Fruit fly (Drosophila melanogaster) whole organism, prepupa: ENCODE data around the gene CAH5.
A peak's percentile ranks its signal among the peaks of the same experiment; 100 is the strongest.

ENCODE experiments used
- Blimp-1 ChIP-seq: fragments of 200-800 bp; sonication (Bioruptor generic); optimal IDR thresholded peaks from 3 replicates; lab custom pipeline; 2017; ENCODE audit warnings: missing biosample characterization, missing genetic modification characterization, mild to moderate bottlenecking, moderate library complexity, missing genetic modification reagents
- CG10631 ChIP-seq: fragments of 200-800 bp; sonication (Bioruptor generic); optimal IDR thresholded peaks from 2 replicates; lab custom pipeline; 2016; ENCODE audit warnings: missing biosample characterization, missing genetic modification characterization
- CG10669 ChIP-seq: fragments of 200-800 bp; sonication (Bioruptor generic); optimal IDR thresholded peaks from 3 replicates; lab custom pipeline; 2018; ENCODE audit warnings: missing biosample characterization, mild to moderate bottlenecking, missing genetic modification characterization, moderate library complexity
- CG11294 ChIP-seq: fragments of 200-800 bp; sonication (Bioruptor generic); IDR thresholded peaks from 2 replicates; pipeline ENCODE4 v1.3.6; 2022; ENCODE audit warnings: missing biosample characterization, missing genetic modification characterization
- CG11762 ChIP-seq: fragments of 200-800 bp; sonication (Bioruptor generic); optimal IDR thresholded peaks from 3 replicates; lab custom pipeline; 2016; ENCODE audit warnings: missing biosample characterization, missing genetic modification characterization; ENCODE audit not compliant: insufficient read depth
- CG15336 ChIP-seq: fragments of 200-800 bp; sonication (Bioruptor generic); IDR thresholded peaks from 2 replicates; pipeline ENCODE4 v1.3.6; 2022; ENCODE audit warnings: missing biosample characterization, missing genetic modification characterization
- CG1621 ChIP-seq: fragments of 200-800 bp; sonication (Bioruptor generic); optimal IDR thresholded peaks from 3 replicates; lab custom pipeline; 2018; ENCODE audit warnings: missing biosample characterization, mild to moderate bottlenecking, missing genetic modification characterization
- CG16779 ChIP-seq: fragments of 200-800 bp; sonication (Bioruptor generic); optimal IDR thresholded peaks from 3 replicates; lab custom pipeline; 2017; ENCODE audit warnings: missing biosample characterization, mild to moderate bottlenecking, missing genetic modification characterization
- CG3032 ChIP-seq: fragments of 200-800 bp; optimal IDR thresholded peaks from 2 replicates; lab custom pipeline; 2019; ENCODE audit warnings: missing biosample characterization, mild to moderate bottlenecking, missing genetic modification characterization, moderate library complexity
- CG31627 ChIP-seq: fragments of 200-800 bp; sonication (Bioruptor generic); optimal IDR thresholded peaks from 3 replicates; lab custom pipeline; 2016; ENCODE audit warnings: missing biosample characterization, missing genetic modification characterization
- CG32006 ChIP-seq: fragments of 200-800 bp; sonication (Bioruptor generic); optimal IDR thresholded peaks from 3 replicates; lab custom pipeline; 2017; ENCODE audit warnings: missing biosample characterization, mild to moderate bottlenecking, missing genetic modification characterization
- CG34406 ChIP-seq: fragments of 200-800 bp; sonication (Bioruptor generic); optimal IDR thresholded peaks from 3 replicates; lab custom pipeline; 2016; ENCODE audit warnings: missing biosample characterization, missing genetic modification characterization
- CG3919 ChIP-seq: fragments of 200-800 bp; sonication (Bioruptor generic); optimal IDR thresholded peaks from 3 replicates; lab custom pipeline; 2016; ENCODE audit warnings: missing biosample characterization, missing genetic modification characterization
- CG4318 ChIP-seq: fragments of 200-800 bp; sonication (Bioruptor generic); optimal IDR thresholded peaks from 3 replicates; lab custom pipeline; 2017; ENCODE audit warnings: missing biosample characterization, mild to moderate bottlenecking, missing genetic modification characterization
- CG6163 ChIP-seq: fragments of 200-800 bp; sonication (Bioruptor generic); IDR thresholded peaks from 3 replicates; pipeline ENCODE4 v1.3.6; 2022; ENCODE audit warnings: missing biosample characterization, missing genetic modification characterization
- CG6276 ChIP-seq: fragments of 200-800 bp; sonication (Bioruptor generic); optimal IDR thresholded peaks from 2 replicates; lab custom pipeline; 2017; ENCODE audit warnings: missing biosample characterization, mild to moderate bottlenecking, missing genetic modification characterization
- CG6792 ChIP-seq: fragments of 200-800 bp; sonication (Bioruptor generic); optimal IDR thresholded peaks from 3 replicates; lab custom pipeline; 2016; ENCODE audit warnings: missing biosample characterization, missing genetic modification characterization
- CG6854 ChIP-seq: fragments of 200-800 bp; sonication (Bioruptor generic); optimal IDR thresholded peaks from 2 replicates; lab custom pipeline; 2017; ENCODE audit warnings: missing biosample characterization, mild to moderate bottlenecking, missing genetic modification characterization
- CG8119 ChIP-seq: fragments of 200-800 bp; sonication (Bioruptor generic); IDR thresholded peaks from 3 replicates; pipeline ENCODE4 v1.3.6; 2022; ENCODE audit warnings: missing biosample characterization, missing genetic modification characterization
- CG8319 ChIP-seq: fragments of 200-800 bp; sonication (Bioruptor generic); optimal IDR thresholded peaks from 3 replicates; lab custom pipeline; 2016; ENCODE audit warnings: missing biosample characterization, missing genetic modification characterization
- CG8632 ChIP-seq: fragments of 200-800 bp; sonication (Bioruptor generic); optimal IDR thresholded peaks from 3 replicates; lab custom pipeline; 2016; ENCODE audit warnings: missing biosample characterization, missing genetic modification characterization
- CG9139 ChIP-seq: fragments of 200-800 bp; sonication (Bioruptor generic); optimal IDR thresholded peaks from 3 replicates; lab custom pipeline; 2017; ENCODE audit warnings: missing biosample characterization, mild to moderate bottlenecking, missing genetic modification characterization
- Eip75B ChIP-seq: fragments of 200-800 bp; sonication (Bioruptor generic); optimal IDR thresholded peaks from 3 replicates; lab custom pipeline; 2016; ENCODE audit warnings: missing biosample characterization, missing genetic modification characterization
- Eip78C ChIP-seq: fragments of 200-800 bp; sonication (Bioruptor generic); peaks from one replicate; lab custom pipeline; 2016; ENCODE audit warnings: missing biosample characterization, missing genetic modification characterization
- Eip93F ChIP-seq: fragments of 200-800 bp; sonication (Bioruptor generic); optimal IDR thresholded peaks from 2 replicates; lab custom pipeline; 2016; ENCODE audit warnings: missing biosample characterization, mild to moderate bottlenecking, missing genetic modification characterization
- Ets21C ChIP-seq: fragments of 200-800 bp; sonication (Bioruptor generic); optimal IDR thresholded peaks from 3 replicates; lab custom pipeline; 2016; ENCODE audit warnings: missing biosample characterization, missing genetic modification characterization
- Gug ChIP-seq: fragments of 200-800 bp; sonication (Bioruptor generic); IDR thresholded peaks from 2 replicates; pipeline ENCODE4 v1.3.6; 2022; ENCODE audit warnings: missing biosample characterization, missing genetic modification characterization
- Hr38 ChIP-seq: sonication (Bioruptor generic); optimal IDR thresholded peaks from 2 replicates; lab custom pipeline; 2016; ENCODE audit warnings: missing biosample characterization, missing genetic modification characterization
- Hr39 ChIP-seq: fragments of 200-800 bp; sonication (Bioruptor generic); optimal IDR thresholded peaks from 2 replicates; lab custom pipeline; 2016; ENCODE audit warnings: missing biosample characterization, missing genetic modification characterization
- Hr4 ChIP-seq: fragments of 200-800 bp; sonication (Bioruptor generic); optimal IDR thresholded peaks from 3 replicates; lab custom pipeline; 2016; ENCODE audit warnings: missing biosample characterization, missing genetic modification characterization
- Lpt ChIP-seq: fragments of 200-800 bp; sonication (Bioruptor generic); optimal IDR thresholded peaks from 3 replicates; lab custom pipeline; 2016; ENCODE audit warnings: missing biosample characterization, missing genetic modification characterization
- Met ChIP-seq: fragments of 200-800 bp; sonication (Bioruptor generic); optimal IDR thresholded peaks from 3 replicates; lab custom pipeline; 2016; ENCODE audit warnings: missing biosample characterization, missing genetic modification characterization
- OdsH ChIP-seq: fragments of 200-800 bp; sonication (Bioruptor generic); optimal IDR thresholded peaks from 3 replicates; lab custom pipeline; 2016; ENCODE audit warnings: missing biosample characterization, missing genetic modification characterization
- Sox102F ChIP-seq: fragments of 200-800 bp; sonication (Bioruptor generic); optimal IDR thresholded peaks from 2 replicates; lab custom pipeline; 2016; ENCODE audit warnings: missing biosample characterization, mild to moderate bottlenecking, missing genetic modification characterization
- Sox14 ChIP-seq: fragments of 200-800 bp; sonication (Bioruptor generic); optimal IDR thresholded peaks from 3 replicates; lab custom pipeline; 2016; ENCODE audit warnings: missing biosample characterization, missing genetic modification characterization
- Sox15 ChIP-seq: fragments of 200-800 bp; sonication (Bioruptor generic); optimal IDR thresholded peaks from 3 replicates; lab custom pipeline; 2016; ENCODE audit warnings: missing biosample characterization, missing genetic modification characterization
- achi ChIP-seq: fragments of 200-800 bp; sonication (Bioruptor generic); optimal IDR thresholded peaks from 3 replicates; lab custom pipeline; 2016; ENCODE audit warnings: missing biosample characterization, missing genetic modification characterization
- acj6 ChIP-seq: fragments of 200-800 bp; sonication (Bioruptor generic); optimal IDR thresholded peaks from 3 replicates; lab custom pipeline; 2016; ENCODE audit warnings: missing biosample characterization, missing genetic modification characterization
- cyc ChIP-seq: fragments of 200-800 bp; sonication (Bioruptor generic); optimal IDR thresholded peaks from 3 replicates; lab custom pipeline; 2016; ENCODE audit warnings: missing biosample characterization, missing genetic modification characterization
- dac ChIP-seq: fragments of 200-800 bp; sonication (Bioruptor generic); optimal IDR thresholded peaks from 2 replicates; lab custom pipeline; 2017; ENCODE audit warnings: missing biosample characterization, mild to moderate bottlenecking, missing genetic modification characterization
- dsx ChIP-seq: fragments of 200-800 bp; optimal IDR thresholded peaks from 3 replicates; lab custom pipeline; 2019; ENCODE audit warnings: missing biosample characterization, mild to moderate bottlenecking, missing genetic modification characterization, moderate library complexity; ENCODE audit not compliant: poor library complexity, severe bottlenecking
- eg ChIP-seq: fragments of 200-800 bp; sonication (Bioruptor generic); IDR thresholded peaks from 3 replicates; pipeline ENCODE4 v1.3.6; 2022; ENCODE audit warnings: missing biosample characterization, missing genetic modification characterization
- esn ChIP-seq: fragments of 200-800 bp; sonication (Bioruptor generic); optimal IDR thresholded peaks from 2 replicates; lab custom pipeline; 2016; ENCODE audit warnings: missing biosample characterization, mild to moderate bottlenecking, missing genetic modification characterization, moderate library complexity
- fd59A ChIP-seq: fragments of 200-800 bp; sonication (Bioruptor generic); optimal IDR thresholded peaks from 2 replicates; lab custom pipeline; 2017; ENCODE audit warnings: missing biosample characterization, mild to moderate bottlenecking, missing genetic modification characterization, missing genetic modification reagents
- fkh ChIP-seq: fragments of 200-800 bp; sonication (Bioruptor generic); optimal IDR thresholded peaks from 3 replicates; lab custom pipeline; 2017; ENCODE audit warnings: missing biosample characterization, mild to moderate bottlenecking, missing genetic modification characterization, moderate library complexity
- lz ChIP-seq: fragments of 200-800 bp; sonication (Bioruptor generic); optimal IDR thresholded peaks from 3 replicates; lab custom pipeline; 2016; ENCODE audit warnings: missing biosample characterization, missing genetic modification characterization
- pdm3 ChIP-seq: fragments of 200-800 bp; sonication (Bioruptor generic); optimal IDR thresholded peaks from 3 replicates; lab custom pipeline; 2016; ENCODE audit warnings: missing biosample characterization, missing genetic modification characterization
- salr ChIP-seq, 2 experiments: fragments of 200-800 bp; sonication (Bioruptor generic); optimal IDR thresholded peaks; 3 replicates each; lab custom pipeline; 2016 to 2018; ENCODE audit warnings: missing biosample characterization in 2 of 2, missing genetic modification characterization in 2 of 2, mild to moderate bottlenecking in 1 of 2
- spab ChIP-seq: fragments of 200-800 bp; sonication (Bioruptor generic); optimal IDR thresholded peaks from 2 replicates; lab custom pipeline; 2017; ENCODE audit warnings: missing biosample characterization, mild to moderate bottlenecking, missing genetic modification characterization, missing genetic modification reagents
- ss ChIP-seq, 2 experiments: fragments of 200-800 bp; sonication (Bioruptor generic); optimal IDR thresholded peaks; 2 replicates in 1 of 2; 3 replicates in 1 of 2; lab custom pipeline; 2017 to 2018; ENCODE audit warnings: mild to moderate bottlenecking in 2 of 2, missing biosample characterization in 2 of 2, missing genetic modification characterization in 2 of 2, moderate library complexity in 1 of 2
- svp ChIP-seq: fragments of 200-800 bp; sonication (Bioruptor generic); peaks from one replicate; lab custom pipeline; 2016; ENCODE audit warnings: missing biosample characterization, missing genetic modification characterization
- vri ChIP-seq: fragments of 200-800 bp; sonication (Bioruptor generic); optimal IDR thresholded peaks from 3 replicates; lab custom pipeline; 2016; ENCODE audit warnings: missing biosample characterization, mild to moderate bottlenecking, missing genetic modification characterization

Gene CAH5

dm6 chr3R:31270783-31271427 lies 8.5 kb downstream of the CAH5 start:
- TF ChIP-seq CG31627 (GFP tag; lab: Kevin White, UChicago): no peak
- no peak for TF ChIP-seq dac (GFP tag; lab: Kevin White, UChicago)
- TF ChIP-seq CG6854: no peak
- TF ChIP-seq Blimp-1 (GFP tag; lab: Kevin White, UChicago): no peak
- TF ChIP-seq CG6276 (GFP tag; lab: Kevin White, UChicago): no peak
- no peak for TF ChIP-seq CG3919
- no peak for TF ChIP-seq Gug (GFP tag; lab: Robert Waterston, UW)
- TF ChIP-seq CG1621 (tag; lab: Kevin White, UChicago): no peak
- peak; percentile 23 for TF ChIP-seq Hr4 (GFP tag; lab: Kevin White, UChicago)
- peak; percentile 37 for TF ChIP-seq CG32006 (GFP tag; lab: Kevin White, UChicago)
- no peak for TF ChIP-seq Hr38 (GFP tag; lab: Kevin White, UChicago)
- no peak for TF ChIP-seq Eip93F (GFP tag; lab: Kevin White, UChicago)
- TF ChIP-seq OdsH (GFP tag; lab: Kevin White, UChicago): no peak
- TF ChIP-seq CG15336: peak; percentile 37
- TF ChIP-seq achi: peak; percentile 9
- no peak for TF ChIP-seq CG11762
- no peak for TF ChIP-seq CG10669 (GFP tag; lab: Kevin White, UChicago)
- TF ChIP-seq CG4318: no peak
- TF ChIP-seq svp: peak; percentile 31
- TF ChIP-seq Sox14 (GFP tag; lab: Kevin White, UChicago): no peak
- no peak for TF ChIP-seq salr (GFP tag; optimal IDR thresholded peaks at IDR 0.05; lab: Kevin White, UChicago)
- no peak for TF ChIP-seq CG16779 (tag; lab: Kevin White, UChicago)
- no peak for TF ChIP-seq Sox15 (GFP tag; lab: Kevin White, UChicago)
- TF ChIP-seq CG10631 (GFP tag; lab: Kevin White, UChicago): no peak
- TF ChIP-seq CG9139 (GFP tag; lab: Kevin White, UChicago): no peak
- no peak for TF ChIP-seq fd59A (GFP tag; lab: Kevin White, UChicago)
- peak; percentile 75 for TF ChIP-seq fkh
- no peak for TF ChIP-seq eg (GFP tag; lab: Robert Waterston, UW)
- no peak for TF ChIP-seq CG8632 (GFP tag; lab: Kevin White, UChicago)
- no peak for TF ChIP-seq cyc
- no peak for TF ChIP-seq Ets21C
- peak; percentile 55 for TF ChIP-seq Eip78C (GFP tag; lab: Kevin White, UChicago)
- TF ChIP-seq CG11294 (GFP tag; lab: Robert Waterston, UW): no peak
- no peak for TF ChIP-seq dsx (GFP tag; lab: Kevin White, UChicago)
- no peak for TF ChIP-seq lz (GFP tag; lab: Kevin White, UChicago)
- TF ChIP-seq CG6163 (GFP tag; lab: Robert Waterston, UW): no peak
- peak; percentile 7 for TF ChIP-seq Sox102F (GFP tag; lab: Kevin White, UChicago)
- no peak for TF ChIP-seq pdm3 (GFP tag; lab: Kevin White, UChicago)
- no peak for TF ChIP-seq ss (GFP tag; optimal IDR thresholded peaks at IDR 0.05; lab: Kevin White, UChicago)
- TF ChIP-seq CG8319: no peak
- no peak for TF ChIP-seq vri
- no peak for TF ChIP-seq Hr39
- no peak for TF ChIP-seq Lpt (GFP tag; lab: Kevin White, UChicago)
- peak; percentile 18 for TF ChIP-seq Eip75B (GFP tag; lab: Kevin White, UChicago)
- no peak for TF ChIP-seq CG6792 (GFP tag; lab: Kevin White, UChicago)
- TF ChIP-seq CG3032 (tag; lab: Kevin White, UChicago): no peak
- TF ChIP-seq spab (GFP tag; lab: Kevin White, UChicago): no peak
- TF ChIP-seq CG8119 (GFP tag; lab: Robert Waterston, UW): 0 out of 3 replicates have a peak, but pooled peaks have one; percentile 19
- peak; percentile 9 for TF ChIP-seq Met (GFP tag; lab: Kevin White, UChicago)
- TF ChIP-seq CG34406 (GFP tag; lab: Kevin White, UChicago): no peak
- TF ChIP-seq acj6 (GFP tag; lab: Kevin White, UChicago): no peak
- TF ChIP-seq esn (GFP tag; lab: Kevin White, UChicago): peak; percentile 19
